Worm (Caenorhabditis elegans): ENCODE measurements around the gene vha-12.

The vha-12 gene

DNA sequence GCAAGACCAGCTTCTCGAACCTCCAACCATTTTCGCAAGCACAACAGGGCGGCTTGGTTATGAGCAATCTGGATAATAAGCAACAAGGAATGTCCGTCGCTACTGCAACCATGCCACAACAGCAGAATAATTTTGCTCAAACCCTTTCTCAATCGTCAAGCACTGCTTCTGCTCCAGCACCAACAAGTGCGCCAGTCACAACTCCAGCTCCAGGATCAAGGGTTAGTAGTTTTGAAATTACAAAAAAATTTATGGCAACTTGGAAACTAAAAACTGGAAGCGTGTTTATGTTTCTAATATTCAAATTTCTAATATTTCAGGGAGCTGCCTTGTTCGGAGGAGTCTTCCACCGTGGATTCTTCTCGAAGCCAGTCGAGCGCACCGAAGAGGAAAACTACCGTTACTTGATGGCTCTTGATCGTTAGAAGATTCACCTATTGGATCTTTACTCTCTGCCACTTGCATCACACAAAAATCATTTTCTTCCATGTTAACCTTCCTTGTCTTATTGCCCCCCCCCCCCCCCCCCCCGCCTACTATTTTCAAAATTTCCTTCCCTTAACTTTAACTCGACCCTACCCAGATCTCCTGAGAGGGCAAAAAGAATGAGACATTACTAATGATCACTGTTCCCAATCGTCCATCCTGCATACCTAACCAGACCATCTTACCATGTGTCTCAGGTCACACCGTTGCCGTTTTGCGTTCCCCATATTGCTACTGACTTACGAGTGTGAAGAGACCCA lies 43.9 kb upstream of the vha-12 start (continued):
- TF ChIP-seq lsy-2 (tag; optimal IDR thresholded peaks at IDR 0.05) (no peak), dsc-1 (tag; optimal IDR thresholded peaks at IDR 0.05) (peak; percentile 5)

DNA sequence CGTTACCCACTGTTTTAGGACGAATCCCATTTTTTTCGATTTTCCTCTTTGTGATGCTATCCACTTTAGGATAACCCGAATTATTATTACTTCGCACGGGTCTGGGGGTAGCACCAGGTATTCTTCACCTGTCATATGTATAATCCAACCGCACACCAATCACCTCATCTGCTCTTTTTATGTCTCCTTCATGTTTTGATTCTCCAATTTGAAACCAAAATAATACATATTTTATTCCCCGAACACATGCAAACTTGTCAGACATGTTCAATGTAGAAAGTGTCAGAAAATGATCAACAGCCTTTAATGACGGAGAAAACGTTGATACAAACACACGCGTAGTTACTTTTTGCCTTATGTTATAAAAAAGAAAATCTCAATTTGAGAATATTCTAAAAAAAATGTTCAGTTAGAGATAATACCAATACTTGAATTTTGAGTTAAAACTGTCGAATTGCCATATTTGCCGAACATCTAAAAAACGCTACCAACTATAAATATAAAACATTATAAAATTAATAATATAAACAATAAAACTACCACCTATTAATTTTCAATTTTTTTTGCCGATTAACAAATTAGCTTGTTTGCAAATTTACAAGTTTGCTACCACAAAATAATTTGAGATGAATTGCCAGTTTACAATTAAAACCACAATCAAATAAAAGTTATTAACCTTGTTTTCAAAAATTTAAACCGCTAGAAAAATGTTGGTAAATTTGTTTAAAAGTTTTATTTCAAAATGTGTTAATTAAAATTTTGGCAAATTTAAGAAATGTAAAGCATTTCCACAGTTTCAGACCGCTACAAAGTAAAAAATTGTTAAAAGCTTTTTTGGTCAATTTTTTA lies 43.1 kb upstream of the vha-12 start:
- no peak for TF ChIP-seq mep-1 (tag; optimal IDR thresholded peaks at IDR 0.05)
- peak; percentile 60 for TF ChIP-seq ztf-4 (tag; optimal IDR thresholded peaks at IDR 0.05)
- no peak for TF ChIP-seq sptf-1 (tag; optimal IDR thresholded peaks at IDR 0.05)
- TF ChIP-seq egl-13 (tag; optimal IDR thresholded peaks at IDR 0.05): no peak
- TF ChIP-seq aly-2 (tag; optimal IDR thresholded peaks at IDR 0.05): peak; percentile 71
- TF ChIP-seq pag-3 (tag; optimal IDR thresholded peaks at IDR 0.05; ENCODE audit: borderline replicate concordance, insufficient read depth): no peak
- TF ChIP-seq ceh-8 (GFP tag; optimal IDR thresholded peaks at IDR 0.05): no peak
- TF ChIP-seq hlh-4 (tag; optimal IDR thresholded peaks at IDR 0.05): peak; percentile 10
- TF ChIP-seq nhr-47 (tag; optimal IDR thresholded peaks at IDR 0.05): peak; percentile 22
- TF ChIP-seq efl-1 (optimal IDR thresholded peaks at IDR 0.05): no peak
- peak in 1 of 2 experiments; percentile 71 for TF ChIP-seq efl-1 (GFP tag; optimal IDR thresholded peaks at IDR 0.05 in 1 of 2)
- no peak for TF ChIP-seq unc-62 (GFP tag; optimal IDR thresholded peaks at IDR 0.05)
- peak; percentile 24 for TF ChIP-seq skn-1 (tag; optimal IDR thresholded peaks at IDR 0.05)
- no peak for TF ChIP-seq dpl-1 (GFP tag; optimal IDR thresholded peaks at IDR 0.05)
- TF ChIP-seq unc-86 (tag; optimal IDR thresholded peaks at IDR 0.05): no peak
- no peak for TF ChIP-seq alr-1 (tag; optimal IDR thresholded peaks at IDR 0.05; ENCODE audit: borderline replicate concordance)
- TF ChIP-seq ces-1 (GFP tag; optimal IDR thresholded peaks at IDR 0.05): no peak
- peak; percentile 6 for TF ChIP-seq lin-39 (tag; optimal IDR thresholded peaks at IDR 0.05)
- peak; percentile 32 for TF ChIP-seq fkh-8 (tag; optimal IDR thresholded peaks at IDR 0.05)
- peak; percentile 2 for TF ChIP-seq xbp-1 (tag; optimal IDR thresholded peaks at IDR 0.05)
- TF ChIP-seq egl-27 (tag; optimal IDR thresholded peaks at IDR 0.05): no peak
- peak; percentile 33 for TF ChIP-seq nhr-11 (tag; optimal IDR thresholded peaks at IDR 0.05)
- TF ChIP-seq efl-3 (GFP tag; optimal IDR thresholded peaks at IDR 0.05): no peak
- TF ChIP-seq nhr-84 (tag; optimal IDR thresholded peaks at IDR 0.05): no peak
- TF ChIP-seq ama-1 (optimal IDR thresholded peaks at IDR 0.05): peak; percentile 32
- TF ChIP-seq nhr-90 (tag; optimal IDR thresholded peaks at IDR 0.05; ENCODE audit: poor library complexity): peak; percentile 1
- no peak for TF ChIP-seq ceh-88 (GFP tag; IDR thresholded peaks at IDR 0.05)
- TF ChIP-seq rnt-1 (tag; optimal IDR thresholded peaks at IDR 0.05): peak; percentile 5
- TF ChIP-seq nhr-77 (tag; optimal IDR thresholded peaks at IDR 0.05): no peak
- peak; percentile 35 for TF ChIP-seq dsc-1 (tag; optimal IDR thresholded peaks at IDR 0.05)
- no peak for TF ChIP-seq F16B12.6 (tag; optimal IDR thresholded peaks at IDR 0.05)
- TF ChIP-seq unc-130 (tag; optimal IDR thresholded peaks at IDR 0.05): no peak
- TF ChIP-seq lsy-2 (tag; optimal IDR thresholded peaks at IDR 0.05): peak in 1 of 2 experiments; percentile 24
- TF ChIP-seq nhr-71 (tag; optimal IDR thresholded peaks at IDR 0.05): peak; percentile 46
- TF ChIP-seq snu-23 (GFP tag; optimal IDR thresholded peaks at IDR 0.05): peak; percentile 6
- peak; percentile 72 for TF ChIP-seq nhr-85 (tag)
- peak; percentile 9 for TF ChIP-seq lin-14 (GFP tag; optimal IDR thresholded peaks at IDR 0.05)
- no peak for TF ChIP-seq mdl-1 (tag; optimal IDR thresholded peaks at IDR 0.05)
- TF ChIP-seq zag-1 (tag; optimal IDR thresholded peaks at IDR 0.05): no peak

Data from whole organism, L1 larva.